Worm (Caenorhabditis elegans) whole organism, L1 larva: ENCODE measurements around the gene K02E11.6.

Experiments used
- C16A3.4 ChIP-seq: fragments of 150-350 bp; optimal IDR thresholded peaks from 2 replicates; lab custom pipeline; 2014; ENCODE audit warnings: missing biosample characterization, missing genetic modification characterization
- C34B4.2 ChIP-seq: sonication (generic microtip); optimal IDR thresholded peaks from 2 replicates; lab custom pipeline; 2017; ENCODE audit warnings: mild to moderate bottlenecking, missing genetic modification characterization, missing compliant biosample characterization
- Y116A8C.19 ChIP-seq: sonication (generic microtip); optimal IDR thresholded peaks from 2 replicates; lab custom pipeline; 2016; ENCODE audit warnings: missing compliant biosample characterization, missing genetic modification characterization, borderline replicate concordance
- alr-1 ChIP-seq: fragments of 200-800 bp; sonication (Bioruptor generic); optimal IDR thresholded peaks from 2 replicates; lab custom pipeline; 2018; ENCODE audit warnings: borderline replicate concordance, mild to moderate bottlenecking, missing genetic modification characterization, missing compliant biosample characterization
- blmp-1 ChIP-seq: fragments of 150-350 bp; optimal IDR thresholded peaks from 2 replicates; lab custom pipeline; 2014; ENCODE audit warnings: missing biosample characterization, missing genetic modification characterization
- ceh-8 ChIP-seq: fragments of 200-800 bp; sonication (Bioruptor generic); optimal IDR thresholded peaks from 2 replicates; lab custom pipeline; 2018; ENCODE audit warnings: mild to moderate bottlenecking, missing genetic modification characterization, moderate library complexity, missing compliant biosample characterization
- ceh-82 ChIP-seq, 3 experiments: fragments of 150-350 bp in 1 of 3; sonication (generic microtip) in 2 of 3; optimal IDR thresholded peaks; 2 replicates each; lab custom pipeline; 2014 to 2017; ENCODE audit warnings: missing biosample characterization in 3 of 3, missing genetic modification characterization in 3 of 3
- ces-1 ChIP-seq: fragments of 150-350 bp; optimal IDR thresholded peaks from 2 replicates; lab custom pipeline; 2014; ENCODE audit warnings: missing biosample characterization, missing genetic modification reagents, missing genetic modification characterization
- egl-13 ChIP-seq: sonication (generic microtip); optimal IDR thresholded peaks from 2 replicates; lab custom pipeline; 2016; ENCODE audit warnings: missing genotype, missing genetic modification reagents, missing genetic modification characterization, missing compliant biosample characterization
- ets-5 ChIP-seq: fragments of 200-800 bp; sonication (Bioruptor generic); IDR thresholded peaks from 2 replicates; pipeline ENCODE4 v1.3.6; 2022; ENCODE audit warnings: missing genetic modification characterization, missing compliant biosample characterization
- fkh-10 ChIP-seq: sonication (generic microtip); optimal IDR thresholded peaks from 2 replicates; lab custom pipeline; 2017; ENCODE audit warnings: missing biosample characterization, missing genetic modification reagents, missing genetic modification characterization
- fkh-4 ChIP-seq: sonication (generic microtip); optimal IDR thresholded peaks from 2 replicates; lab custom pipeline; 2016; ENCODE audit warnings: missing compliant biosample characterization, missing genetic modification characterization, borderline replicate concordance
- grh-1 ChIP-seq: fragments of 200-800 bp; sonication (Bioruptor generic); IDR thresholded peaks from 2 replicates; pipeline ENCODE4 v1.3.6; 2022; ENCODE audit warnings: missing genetic modification reagents, missing genetic modification characterization, missing compliant biosample characterization
- hlh-17 ChIP-seq: fragments of 200-800 bp; sonication (Bioruptor generic); optimal IDR thresholded peaks from 2 replicates; lab custom pipeline; 2018; ENCODE audit warnings: missing genetic modification characterization, mild to moderate bottlenecking, missing compliant biosample characterization, moderate library complexity, borderline replicate concordance
- hlh-4 ChIP-seq: sonication (generic microtip); optimal IDR thresholded peaks from 2 replicates; lab custom pipeline; 2016; ENCODE audit warnings: mild to moderate bottlenecking, missing genetic modification characterization, missing compliant biosample characterization
- hpl-2 ChIP-seq: fragments of 150-350 bp; optimal IDR thresholded peaks from 2 replicates; lab custom pipeline; 2014; ENCODE audit warnings: missing biosample characterization, missing genetic modification reagents, missing genetic modification characterization
- isw-1 ChIP-seq: fragments of 200-800 bp; sonication (Bioruptor generic); IDR thresholded peaks from 2 replicates; pipeline ENCODE4 v1.3.6; 2022; ENCODE audit warnings: missing genetic modification characterization, missing compliant biosample characterization
- jun-1 ChIP-seq: fragments of 150-350 bp; optimal IDR thresholded peaks from 2 replicates; lab custom pipeline; 2014; ENCODE audit warnings: missing biosample characterization, missing genetic modification reagents, missing genetic modification characterization
- lin-13 ChIP-seq: fragments of 150-350 bp; optimal IDR thresholded peaks from 2 replicates; lab custom pipeline; 2014; ENCODE audit warnings: missing biosample characterization, missing genetic modification reagents, missing genetic modification characterization
- lin-14 ChIP-seq: fragments of 200-800 bp; sonication (Bioruptor generic); optimal IDR thresholded peaks from 2 replicates; lab custom pipeline; 2018; ENCODE audit warnings: mild to moderate bottlenecking, missing genetic modification characterization, moderate library complexity, missing compliant biosample characterization
- lin-15B ChIP-seq: fragments of 150-350 bp; sonication (generic microtip); optimal IDR thresholded peaks from 3 replicates; lab custom pipeline; 2014; ENCODE audit warnings: missing biosample characterization, missing genetic modification characterization
- lin-35 ChIP-seq, 2 experiments: fragments of 150-350 bp; optimal IDR thresholded peaks; 2 replicates each; lab custom pipeline; 2014; ENCODE audit warnings: missing biosample characterization in 2 of 2, missing genetic modification characterization in 2 of 2, missing genetic modification reagents in 2 of 2
- lir-3 ChIP-seq: sonication (generic microtip); optimal IDR thresholded peaks from 2 replicates; lab custom pipeline; 2016; ENCODE audit warnings: mild to moderate bottlenecking, missing genetic modification characterization, moderate library complexity, missing compliant biosample characterization; ENCODE audit not compliant: poor library complexity
- lsy-2 ChIP-seq, 2 experiments: fragments of 150-350 bp; optimal IDR thresholded peaks; 2 replicates each; lab custom pipeline; 2014; ENCODE audit warnings: missing biosample characterization in 2 of 2, missing genetic modification characterization in 2 of 2
- mab-9 ChIP-seq: fragments of 200-800 bp; sonication (Bioruptor generic); IDR thresholded peaks from 2 replicates; pipeline ENCODE4 v1.3.6; 2022; ENCODE audit warnings: missing genetic modification reagents, missing genetic modification characterization, missing compliant biosample characterization
- mdl-1 ChIP-seq, 2 experiments: fragments of 150-350 bp; optimal IDR thresholded peaks; 2 replicates each; lab custom pipeline; 2014 to 2017; ENCODE audit warnings: missing biosample characterization in 2 of 2, missing genetic modification characterization in 2 of 2, inconsistent platforms in 1 of 2
- mep-1 ChIP-seq: fragments of 150-350 bp; optimal IDR thresholded peaks from 2 replicates; lab custom pipeline; 2014; ENCODE audit warnings: missing biosample characterization, missing genetic modification characterization
- nhr-11 ChIP-seq: fragments of 150-350 bp; optimal IDR thresholded peaks from 2 replicates; lab custom pipeline; 2014; ENCODE audit warnings: missing biosample characterization, missing genetic modification characterization
- nhr-237 ChIP-seq: fragments of 150-350 bp; optimal IDR thresholded peaks from 2 replicates; lab custom pipeline; 2014; ENCODE audit warnings: missing biosample characterization, missing genetic modification characterization
- nhr-28 ChIP-seq: fragments of 150-350 bp; optimal IDR thresholded peaks from 2 replicates; lab custom pipeline; 2014; ENCODE audit warnings: missing biosample characterization, missing genetic modification characterization
- nhr-47 ChIP-seq: sonication (generic microtip); optimal IDR thresholded peaks from 2 replicates; lab custom pipeline; 2016; ENCODE audit warnings: mild to moderate bottlenecking, missing genetic modification characterization, moderate library complexity, missing compliant biosample characterization
- nhr-71 ChIP-seq: sonication (generic microtip); optimal IDR thresholded peaks from 2 replicates; lab custom pipeline; 2016; ENCODE audit warnings: mild to moderate bottlenecking, missing genetic modification characterization, moderate library complexity, missing compliant biosample characterization
- nhr-76 ChIP-seq: sonication (generic microtip); optimal IDR thresholded peaks from 2 replicates; lab custom pipeline; 2017; ENCODE audit warnings: missing biosample characterization, missing genetic modification characterization
- nhr-85 ChIP-seq: sonication (generic microtip); peaks from one replicate; lab custom pipeline; 2016; ENCODE audit warnings: missing genetic modification characterization, inconsistent platforms, missing compliant biosample characterization
- nhr-90 ChIP-seq: sonication (generic microtip); optimal IDR thresholded peaks from 2 replicates; lab custom pipeline; 2016; ENCODE audit warnings: mild to moderate bottlenecking, missing genetic modification characterization, missing compliant biosample characterization; ENCODE audit not compliant: poor library complexity
- pqm-1 ChIP-seq: sonication (generic microtip); optimal IDR thresholded peaks from 3 replicates; lab custom pipeline; 2017; ENCODE audit warnings: missing biosample characterization, missing genetic modification characterization
- rnt-1 ChIP-seq: sonication (generic microtip); optimal IDR thresholded peaks from 2 replicates; lab custom pipeline; 2016; ENCODE audit warnings: mild to moderate bottlenecking, missing genetic modification characterization, moderate library complexity, missing compliant biosample characterization
- snpc-4 ChIP-seq: fragments of 150-350 bp; optimal IDR thresholded peaks from 2 replicates; lab custom pipeline; 2014; ENCODE audit warnings: missing biosample characterization, missing genetic modification characterization
- snu-23 ChIP-seq: sonication (generic microtip); optimal IDR thresholded peaks from 2 replicates; lab custom pipeline; 2016; ENCODE audit warnings: missing genetic modification characterization, missing compliant biosample characterization
- sptf-1 ChIP-seq: fragments of 150-350 bp; optimal IDR thresholded peaks from 2 replicates; lab custom pipeline; 2014; ENCODE audit warnings: missing biosample characterization, missing genetic modification characterization
- swsn-7 ChIP-seq: sonication (generic microtip); optimal IDR thresholded peaks from 2 replicates; lab custom pipeline; 2016; ENCODE audit warnings: missing genetic modification characterization, missing compliant biosample characterization
- tlp-1 ChIP-seq: fragments of 150-350 bp; optimal IDR thresholded peaks from 2 replicates; lab custom pipeline; 2014; ENCODE audit warnings: missing biosample characterization, missing genetic modification characterization
- unc-130 ChIP-seq: fragments of 150-350 bp; optimal IDR thresholded peaks from 2 replicates; lab custom pipeline; 2017; ENCODE audit warnings: missing biosample characterization, missing genetic modification characterization, inconsistent platforms
- unc-30 ChIP-seq: sonication (generic microtip); optimal IDR thresholded peaks from 2 replicates; lab custom pipeline; 2017; ENCODE audit warnings: missing biosample characterization, missing genetic modification characterization
- unc-62 ChIP-seq: fragments of 150-350 bp; optimal IDR thresholded peaks from 2 replicates; lab custom pipeline; 2014; ENCODE audit warnings: missing biosample characterization, missing genetic modification reagents, missing genetic modification characterization
- unc-86 ChIP-seq: sonication (generic microtip); optimal IDR thresholded peaks from 2 replicates; lab custom pipeline; 2016; ENCODE audit warnings: missing genetic modification characterization, missing compliant biosample characterization
- unc-98 ChIP-seq: fragments of 200-800 bp; sonication (Bioruptor generic); IDR thresholded peaks from 2 replicates; pipeline ENCODE4 v1.3.6; 2022; ENCODE audit warnings: missing genetic modification characterization, missing compliant biosample characterization
- vab-15 ChIP-seq: sonication (generic microtip); optimal IDR thresholded peaks from 2 replicates; lab custom pipeline; 2017; ENCODE audit warnings: missing genotype, mild to moderate bottlenecking, missing genetic modification characterization, missing compliant biosample characterization
- zag-1 ChIP-seq: fragments of 150-350 bp; optimal IDR thresholded peaks from 2 replicates; lab custom pipeline; 2014; ENCODE audit warnings: missing biosample characterization, missing genetic modification characterization
- zip-4 ChIP-seq: fragments of 200-800 bp; sonication (Bioruptor generic); optimal IDR thresholded peaks from 2 replicates; lab custom pipeline; 2018; ENCODE audit warnings: mild to moderate bottlenecking, missing genetic modification characterization, moderate library complexity, missing compliant biosample characterization
- ztf-11 ChIP-seq, 2 experiments: sonication (generic microtip); optimal IDR thresholded peaks; 2 replicates each; lab custom pipeline; 2016 to 2017; ENCODE audit warnings: missing genetic modification characterization in 2 of 2, missing biosample characterization in 1 of 2, missing compliant biosample characterization in 1 of 2

Gene K02E11.6

ce11 chrV:14210743-14211142, 37.9 kb upstream of the K02E11.6 start, which contains the start of gene str-230:
Gene str-230, minus strand, starts transcription at chrV:14210843.
- TF ChIP-seq nhr-71 (tag; lab: Kevin White, UChicago): peak; percentile 24
- no peak for TF ChIP-seq nhr-11 (tag; lab: Kevin White, UChicago)
- TF ChIP-seq blmp-1 (tag; lab: Kevin White, UChicago): no peak
- TF ChIP-seq nhr-47 (tag; lab: Kevin White, UChicago): peak; percentile 30
- TF ChIP-seq hlh-4 (tag; lab: Kevin White, UChicago): peak; percentile 38

ce11 chrV:14212813-14213212, 35.8 kb upstream of the K02E11.6 start:
- no peak for TF ChIP-seq alr-1 (tag; lab: Kevin White, UChicago)
- TF ChIP-seq unc-62 (GFP tag; lab: Kevin White, UChicago): no peak
- peak; percentile 22 for TF ChIP-seq nhr-90 (tag; lab: Kevin White, UChicago)
- no peak for TF ChIP-seq grh-1 (GFP tag; lab: Robert Waterston, UW)
- no peak for TF ChIP-seq fkh-4 (tag; lab: Kevin White, UChicago)
- no peak for TF ChIP-seq unc-86
- no peak for TF ChIP-seq ztf-11 (tag; optimal IDR thresholded peaks at IDR 0.05; lab: Kevin White, UChicago)
- TF ChIP-seq ets-5 (GFP tag; lab: Robert Waterston, UW): no peak
- no peak for TF ChIP-seq hpl-2 (GFP tag; lab: Kevin White, UChicago)
- no peak for TF ChIP-seq fkh-10 (GFP tag; lab: Kevin White, UChicago)
- no peak for TF ChIP-seq zip-4 (GFP tag; lab: Kevin White, UChicago)
- TF ChIP-seq snpc-4 (tag; lab: Kevin White, UChicago): no peak
- no peak for TF ChIP-seq sptf-1 (tag; lab: Kevin White, UChicago)
- no peak for TF ChIP-seq zag-1 (tag; lab: Kevin White, UChicago)
- TF ChIP-seq isw-1 (GFP tag; lab: Robert Waterston, UW): no peak
- TF ChIP-seq lsy-2 (tag; optimal IDR thresholded peaks at IDR 0.05; lab: Kevin White, UChicago): peak in 1 of 2 experiments; percentile 13
- no peak for TF ChIP-seq lin-13 (GFP tag; lab: Kevin White, UChicago)
- TF ChIP-seq C34B4.2: no peak
- TF ChIP-seq unc-30 (tag; lab: Kevin White, UChicago): no peak
- no peak for TF ChIP-seq jun-1 (tag; lab: Kevin White, UChicago)
- peak in 1 of 2 experiments; percentile 52 for TF ChIP-seq lin-35 (GFP tag; optimal IDR thresholded peaks at IDR 0.05; lab: Kevin White, UChicago)
- TF ChIP-seq lin-14: peak; percentile 68
- no peak for TF ChIP-seq ces-1 (GFP tag; lab: Kevin White, UChicago)
- TF ChIP-seq unc-130: no peak
- TF ChIP-seq lir-3: no peak
- no peak for TF ChIP-seq Y116A8C.19 (tag; lab: Kevin White, UChicago)
- no peak for TF ChIP-seq rnt-1
- no peak for TF ChIP-seq C16A3.4 (tag; lab: Kevin White, UChicago)
- TF ChIP-seq hlh-4 (tag; lab: Kevin White, UChicago): no peak
- TF ChIP-seq ceh-82 (tag; optimal IDR thresholded peaks at IDR 0.05; lab: Kevin White, UChicago): no peak
- TF ChIP-seq ceh-8 (GFP tag; lab: Kevin White, UChicago): no peak
- TF ChIP-seq nhr-28 (tag; lab: Kevin White, UChicago): no peak
- no peak for TF ChIP-seq nhr-76 (tag; lab: Kevin White, UChicago)
- TF ChIP-seq nhr-237 (tag; lab: Kevin White, UChicago): no peak
- TF ChIP-seq nhr-85 (tag; lab: Kevin White, UChicago): peak; percentile 70
- TF ChIP-seq hlh-17 (GFP tag; lab: Kevin White, UChicago): no peak
- TF ChIP-seq egl-13: no peak
- TF ChIP-seq nhr-11 (tag; lab: Kevin White, UChicago): no peak
- peak; percentile 29 for TF ChIP-seq snu-23
- TF ChIP-seq mab-9 (GFP tag; lab: Robert Waterston, UW): no peak
- TF ChIP-seq swsn-7: no peak
- TF ChIP-seq tlp-1: no peak
- TF ChIP-seq lin-15B (tag; lab: Kevin White, UChicago): no peak
- no peak for TF ChIP-seq nhr-47 (tag; lab: Kevin White, UChicago)
- TF ChIP-seq unc-98 (GFP tag; lab: Robert Waterston, UW): no peak
- TF ChIP-seq pqm-1 (tag; lab: Kevin White, UChicago): no peak
- no peak for TF ChIP-seq vab-15 (tag; lab: Kevin White, UChicago)
- TF ChIP-seq mdl-1 (tag; optimal IDR thresholded peaks at IDR 0.05; lab: Kevin White, UChicago): peak in 1 of 2 experiments; percentile 54
- no peak for TF ChIP-seq mep-1
